Fruit fly (Drosophila melanogaster) whole organism, wandering third instar larva: ENCODE results near the gene Ucp4C.

Experiments
- HLH106 ChIP-seq: fragments of 200-800 bp; optimal IDR thresholded peaks from 3 replicates; lab custom pipeline; 2019; ENCODE audit warnings: missing biosample characterization, mild to moderate bottlenecking, missing genetic modification characterization, moderate library complexity
- Mio ChIP-seq: sonication (Bioruptor generic); optimal IDR thresholded peaks from 2 replicates; lab custom pipeline; 2016; ENCODE audit warnings: missing biosample characterization, missing genetic modification characterization
- Myc ChIP-seq: fragments of >200 bp; optimal IDR thresholded peaks from 2 replicates; lab custom pipeline; 2017
- Vsx2 ChIP-seq: fragments of 200-300, 225-300 bp; sonication (Bioruptor generic); optimal IDR thresholded peaks from 2 replicates; lab custom pipeline; 2018; ENCODE audit warnings: missing biosample characterization, missing genetic modification characterization; ENCODE audit not compliant: partially characterized antibody
- dl ChIP-seq, 2 experiments: fragments of 175-275, 200-275 bp in 1 of 2; fragments of 200-275 bp in 1 of 2; sonication (Bioruptor generic); optimal IDR thresholded peaks; lab custom pipeline; 2018; ENCODE audit warnings: mild to moderate bottlenecking in 2 of 2, missing biosample characterization in 2 of 2, missing genetic modification characterization in 2 of 2, moderate library complexity in 2 of 2; ENCODE audit not compliant: partially characterized antibody in 2 of 2, insufficient read depth in 1 of 2
- fru ChIP-seq: fragments of 200-800 bp; sonication (Bioruptor generic); optimal IDR thresholded peaks from 3 replicates; lab custom pipeline; 2016; ENCODE audit warnings: missing biosample characterization, mild to moderate bottlenecking, missing genetic modification characterization
- h ChIP-seq: fragments of 200-800 bp; sonication (Bioruptor generic); optimal IDR thresholded peaks from 3 replicates; lab custom pipeline; 2016; ENCODE audit warnings: missing biosample characterization, mild to moderate bottlenecking, missing genetic modification characterization
- rgr ChIP-seq: fragments of 200-800 bp; sonication (Bioruptor generic); optimal IDR thresholded peaks from 3 replicates; lab custom pipeline; 2016; ENCODE audit warnings: missing biosample characterization, mild to moderate bottlenecking, missing genetic modification characterization

- TF ChIP-seq rgr (GFP tag; lab: Kevin White, UChicago) (no peak), fru (no peak), Vsx2 (GFP tag; lab: Kevin White, UChicago) (no peak), Mio (no peak), h (GFP tag; lab: Kevin White, UChicago) (no peak), HLH106 (tag; lab: Kevin White, UChicago) (no peak), dl (GFP tag; optimal IDR thresholded peaks at IDR 0.05; lab: Kevin White, UChicago; ENCODE audit: insufficient read depth in 1 of 2, partially characterized antibody in 2 of 2) (no peak), Myc (lab: Kevin White, UChicago) (no peak)
These were observed 5.8 kb downstream of the Ucp4C start for dm6 chr2L:5974122-5974521.
